Fruit fly (Drosophila melanogaster): ENCODE results near the gene CG6310.

dm6 chr3L:11035039-11035438 lies 34.6 kb downstream of the CG6310 start:
- TF ChIP-seq CG4730 (GFP tag; IDR thresholded peaks at IDR 0.05) (no peak), ken (GFP tag; IDR thresholded peaks at IDR 0.05) (no peak)
